Fruit fly (Drosophila melanogaster): ENCODE results near the gene Sirup.

The Sirup gene

DNA sequence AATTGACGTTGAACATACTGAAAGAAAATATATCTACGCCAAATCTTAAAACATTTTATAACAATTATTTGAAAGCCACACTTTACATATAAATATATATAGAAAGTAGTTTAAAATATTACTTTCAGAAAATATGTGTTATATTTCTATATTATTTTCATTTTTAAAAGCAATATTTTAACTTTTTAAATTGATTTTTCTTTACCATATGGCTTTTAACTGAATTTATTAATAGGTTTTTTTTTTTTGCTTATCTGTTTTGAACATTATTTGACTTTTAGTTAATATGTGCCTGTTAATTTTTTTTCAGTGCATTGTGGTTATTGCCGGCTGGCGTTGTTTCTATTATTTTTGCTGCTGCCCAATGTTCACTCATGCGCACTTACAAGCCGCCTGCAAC, 30.6 kb upstream of the Sirup start (continued):
- TF ChIP-seq CG6792 (GFP tag; optimal IDR thresholded peaks at IDR 0.05) (no peak), vri (GFP tag; optimal IDR thresholded peaks at IDR 0.05) (no peak), CG3919 (GFP tag; optimal IDR thresholded peaks at IDR 0.05) (peak; percentile 21), achi (GFP tag; optimal IDR thresholded peaks at IDR 0.05) (peak; percentile 26), CG6276 (GFP tag; optimal IDR thresholded peaks at IDR 0.05) (peak; percentile 54), Hr39 (GFP tag; optimal IDR thresholded peaks at IDR 0.05) (no peak), CG3032 (tag; optimal IDR thresholded peaks at IDR 0.05) (peak; percentile 34), fd59A (GFP tag; optimal IDR thresholded peaks at IDR 0.05) (no peak)

- TF ChIP-seq CG11762 (GFP tag; optimal IDR thresholded peaks at IDR 0.05; ENCODE audit: insufficient read depth): no peak
- no peak for TF ChIP-seq CG9139 (GFP tag; optimal IDR thresholded peaks at IDR 0.05)
- TF ChIP-seq CG6792 (GFP tag; optimal IDR thresholded peaks at IDR 0.05): no peak
- TF ChIP-seq CG8319 (GFP tag; optimal IDR thresholded peaks at IDR 0.05): no peak
- TF ChIP-seq Sox14 (GFP tag; optimal IDR thresholded peaks at IDR 0.05): no peak
- no peak for TF ChIP-seq CG11294 (GFP tag; IDR thresholded peaks at IDR 0.05)
- TF ChIP-seq fd85E (GFP tag; optimal IDR thresholded peaks at IDR 0.05): no peak
- TF ChIP-seq Hr4 (GFP tag; optimal IDR thresholded peaks at IDR 0.05): no peak
- TF ChIP-seq CG6276 (GFP tag; optimal IDR thresholded peaks at IDR 0.05): no peak
- no peak for TF ChIP-seq Smox (GFP tag; optimal IDR thresholded peaks at IDR 0.05)
- TF ChIP-seq Hr38 (GFP tag; optimal IDR thresholded peaks at IDR 0.05): no peak
- TF ChIP-seq CG31627 (GFP tag; optimal IDR thresholded peaks at IDR 0.05): no peak
- TF ChIP-seq CG7368 (GFP tag; optimal IDR thresholded peaks at IDR 0.05): no peak
- TF ChIP-seq CG16779 (tag; optimal IDR thresholded peaks at IDR 0.05): no peak
- TF ChIP-seq lz (GFP tag; optimal IDR thresholded peaks at IDR 0.05): no peak
- TF ChIP-seq fd59A (GFP tag; optimal IDR thresholded peaks at IDR 0.05): no peak
- TF ChIP-seq CG32006 (GFP tag; optimal IDR thresholded peaks at IDR 0.05): no peak
- no peak for TF ChIP-seq acj6 (GFP tag; optimal IDR thresholded peaks at IDR 0.05)
- no peak for TF ChIP-seq cyc (GFP tag; optimal IDR thresholded peaks at IDR 0.05)
Observed at dm6 chr2L:7969329-7969728, 29.3 kb upstream of the Sirup start.

dm6 chr2L:7970001-7970400, 28.7 kb upstream of the Sirup start:
- TF ChIP-seq fd85E (GFP tag; optimal IDR thresholded peaks at IDR 0.05) (no peak), CG3032 (tag; optimal IDR thresholded peaks at IDR 0.05) (no peak), dsx (GFP tag; optimal IDR thresholded peaks at IDR 0.05; ENCODE audit: poor library complexity, severe bottlenecking) (no peak), CG31627 (GFP tag; optimal IDR thresholded peaks at IDR 0.05) (no peak), CG6854 (GFP tag; optimal IDR thresholded peaks at IDR 0.05) (no peak), CG32006 (GFP tag; optimal IDR thresholded peaks at IDR 0.05) (no peak), achi (GFP tag; optimal IDR thresholded peaks at IDR 0.05) (no peak), CG11762 (GFP tag; optimal IDR thresholded peaks at IDR 0.05; ENCODE audit: insufficient read depth) (no peak), CG15336 (GFP tag; IDR thresholded peaks at IDR 0.05) (no peak), eg (GFP tag; IDR thresholded peaks at IDR 0.05) (no peak), Hr4 (GFP tag; optimal IDR thresholded peaks at IDR 0.05) (no peak), svp (GFP tag) (peak; percentile 91), Eip78C (GFP tag) (peak; percentile 62), CG6163 (GFP tag; IDR thresholded peaks at IDR 0.05) (no peak), vri (GFP tag; optimal IDR thresholded peaks at IDR 0.05) (peak; percentile 5), acj6 (GFP tag; optimal IDR thresholded peaks at IDR 0.05) (no peak), CG6808 (GFP tag; optimal IDR thresholded peaks at IDR 0.05) (no peak), spab (GFP tag; optimal IDR thresholded peaks at IDR 0.05) (no peak), Sox102F (GFP tag; optimal IDR thresholded peaks at IDR 0.05) (no peak), Eip75B (GFP tag; optimal IDR thresholded peaks at IDR 0.05) (no peak)

DNA sequence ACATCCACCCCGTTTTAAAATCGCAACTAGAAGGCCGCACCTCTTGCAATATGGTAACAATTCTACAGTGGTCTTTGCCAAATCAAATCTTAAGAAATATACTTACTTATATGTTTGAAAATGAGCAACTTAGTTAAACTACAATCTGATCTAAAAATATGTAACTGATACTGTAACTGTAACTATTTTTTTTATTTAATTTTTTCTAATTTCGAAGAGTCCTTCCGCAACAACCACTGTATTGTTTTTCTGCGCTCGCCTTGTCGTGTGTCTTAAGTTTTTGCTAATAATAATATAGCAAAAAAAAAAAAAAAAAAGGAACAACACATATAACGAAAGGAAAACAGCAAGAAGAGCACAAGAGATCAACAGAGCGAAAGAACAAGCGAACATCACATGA, 27.2 kb upstream of the Sirup start:
- no peak for TF ChIP-seq CG31627 (GFP tag; optimal IDR thresholded peaks at IDR 0.05)
- peak; percentile 55 for TF ChIP-seq CG15336 (GFP tag; IDR thresholded peaks at IDR 0.05)
- peak; percentile 89 for TF ChIP-seq CG8119 (GFP tag; IDR thresholded peaks at IDR 0.05)
- no peak for TF ChIP-seq cyc (GFP tag; optimal IDR thresholded peaks at IDR 0.05)
- TF ChIP-seq Sox15 (GFP tag; optimal IDR thresholded peaks at IDR 0.05): no peak
- peak; percentile 60 for TF ChIP-seq svp (GFP tag)
- TF ChIP-seq fd85E (GFP tag; optimal IDR thresholded peaks at IDR 0.05): no peak
- TF ChIP-seq pdm3 (GFP tag; optimal IDR thresholded peaks at IDR 0.05): peak; percentile 52
- TF ChIP-seq dsx (GFP tag; optimal IDR thresholded peaks at IDR 0.05; ENCODE audit: poor library complexity, severe bottlenecking): no peak
- no peak for TF ChIP-seq Eip93F (GFP tag; optimal IDR thresholded peaks at IDR 0.05)
- TF ChIP-seq CG16779 (tag; optimal IDR thresholded peaks at IDR 0.05): peak; percentile 57
- TF ChIP-seq CG34406 (GFP tag; optimal IDR thresholded peaks at IDR 0.05): peak; percentile 9
- TF ChIP-seq achi (GFP tag; optimal IDR thresholded peaks at IDR 0.05): peak; percentile 75
- TF ChIP-seq CG7368 (GFP tag; optimal IDR thresholded peaks at IDR 0.05): no peak
- peak; percentile 60 for TF ChIP-seq Ets96B (tag; optimal IDR thresholded peaks at IDR 0.05)
- 0 out of 2 replicates have a peak, but pooled peaks have one; percentile 13 for TF ChIP-seq CG11294 (GFP tag; IDR thresholded peaks at IDR 0.05)
- TF ChIP-seq CG4318 (GFP tag; optimal IDR thresholded peaks at IDR 0.05): peak; percentile 25
- TF ChIP-seq spab (GFP tag; optimal IDR thresholded peaks at IDR 0.05): no peak
- TF ChIP-seq fd59A (GFP tag; optimal IDR thresholded peaks at IDR 0.05): peak; percentile 29
- TF ChIP-seq CG6276 (GFP tag; optimal IDR thresholded peaks at IDR 0.05): peak; percentile 49
- no peak for TF ChIP-seq CG6854 (GFP tag; optimal IDR thresholded peaks at IDR 0.05)
- TF ChIP-seq CG6808 (GFP tag; optimal IDR thresholded peaks at IDR 0.05): no peak
- no peak for TF ChIP-seq Ets21C (GFP tag; optimal IDR thresholded peaks at IDR 0.05)
- peak; percentile 7 for TF ChIP-seq CG3032 (tag; optimal IDR thresholded peaks at IDR 0.05)
- TF ChIP-seq CG11902 (GFP tag; optimal IDR thresholded peaks at IDR 0.05): no peak
- peak; percentile 12 for TF ChIP-seq Hr39 (GFP tag; optimal IDR thresholded peaks at IDR 0.05)
